Fruit fly (Drosophila melanogaster): Measurements from ENCODE around the gene CG18417.

CG18417 gene

dm6 chr3L:7433325-7433827, 33.5 kb downstream of the CG18417 start (continued):
- TF ChIP-seq CG3281 (GFP tag; optimal IDR thresholded peaks at IDR 0.05) = peak; percentile 34
- TF ChIP-seq CG6765 (GFP tag; optimal IDR thresholded peaks at IDR 0.05) = no peak
- peak; percentile 74 for TF ChIP-seq CG8281 (tag; optimal IDR thresholded peaks at IDR 0.05)
- peak; percentile 82 for TF ChIP-seq CG4360 (GFP tag; IDR thresholded peaks at IDR 0.05)
- no peak for TF ChIP-seq yki (optimal IDR thresholded peaks at IDR 0.05)
- TF ChIP-seq dpn (GFP tag; optimal IDR thresholded peaks at IDR 0.05) = no peak
- no peak for TF ChIP-seq unc-4 (GFP tag; IDR thresholded peaks at IDR 0.05; ENCODE audit: partially characterized antibody)
- peak; percentile 27 for TF ChIP-seq CG15269 (tag; optimal IDR thresholded peaks at IDR 0.05)
- no peak for TF ChIP-seq her (GFP tag; optimal IDR thresholded peaks at IDR 0.05)
- no peak for TF ChIP-seq Hr78 (GFP tag; optimal IDR thresholded peaks at IDR 0.05)
- TF ChIP-seq PHDP (tag; optimal IDR thresholded peaks at IDR 0.05) = peak; percentile 31
- no peak for TF ChIP-seq emc (GFP tag; optimal IDR thresholded peaks at IDR 0.05)
- TF ChIP-seq Blimp-1 (GFP tag; optimal IDR thresholded peaks at IDR 0.05) = peak; percentile 27
- peak; percentile 30 for TF ChIP-seq CG1603 (tag; optimal IDR thresholded peaks at IDR 0.05)
- TF ChIP-seq fru (optimal IDR thresholded peaks at IDR 0.05) = no peak
- no peak for TF ChIP-seq Nf-YA (GFP tag; IDR thresholded peaks at IDR 0.05)
- no peak for TF ChIP-seq BEAF-32 (GFP tag; optimal IDR thresholded peaks at IDR 0.05)
- no peak for TF ChIP-seq CG15696 (tag; optimal IDR thresholded peaks at IDR 0.05)
- no peak for TF ChIP-seq CG5953 (GFP tag; IDR thresholded peaks at IDR 0.05)
- TF ChIP-seq Nf-YB (GFP tag; optimal IDR thresholded peaks at IDR 0.05) = no peak
- TF ChIP-seq Side (GFP tag; optimal IDR thresholded peaks at IDR 0.05) = no peak
- TF ChIP-seq CG10274 (GFP tag; optimal IDR thresholded peaks at IDR 0.05) = no peak
- no peak for TF ChIP-seq vfl (GFP tag; optimal IDR thresholded peaks at IDR 0.05)
- no peak for TF ChIP-seq CTCF (GFP tag; optimal IDR thresholded peaks at IDR 0.05)
- TF ChIP-seq CG31441 (GFP tag; IDR thresholded peaks at IDR 0.05) = peak; percentile 35; the same call in 1 of the 2 replicates
- TF ChIP-seq Fer1 (GFP tag; optimal IDR thresholded peaks at IDR 0.05) = no peak
- TF ChIP-seq eve (GFP tag; optimal IDR thresholded peaks at IDR 0.05) = no peak
- TF ChIP-seq grn (GFP tag; optimal IDR thresholded peaks at IDR 0.05) = no peak
- no peak for TF ChIP-seq zen2 (GFP tag; IDR thresholded peaks at IDR 0.05; ENCODE audit: partially characterized antibody)
- no peak for TF ChIP-seq jumu (GFP tag; optimal IDR thresholded peaks at IDR 0.05)
- no peak for TF ChIP-seq CG5180 (GFP tag; optimal IDR thresholded peaks at IDR 0.05)
- TF ChIP-seq tio (GFP tag; optimal IDR thresholded peaks at IDR 0.05) = no peak
- TF ChIP-seq p53 (GFP tag; optimal IDR thresholded peaks at IDR 0.05) = no peak
- TF ChIP-seq CrebB (tag; optimal IDR thresholded peaks at IDR 0.05) = no peak
- TF ChIP-seq CG9215 (GFP tag; IDR thresholded peaks at IDR 0.05) = no peak
- no peak for TF ChIP-seq tup (GFP tag; optimal IDR thresholded peaks at IDR 0.05)
- TF ChIP-seq CG11085 (GFP tag; IDR thresholded peaks at IDR 0.05) = no peak
- peak; percentile 28 for TF ChIP-seq CG13894 (tag; optimal IDR thresholded peaks at IDR 0.05)
- TF ChIP-seq Bgb (GFP tag; IDR thresholded peaks at IDR 0.05; ENCODE audit: partially characterized antibody) = no peak
- TF ChIP-seq sc (optimal IDR thresholded peaks at IDR 0.05) = no peak
- no peak for TF ChIP-seq sc (GFP tag; optimal IDR thresholded peaks at IDR 0.05)
- TF ChIP-seq CG8944 (GFP tag; optimal IDR thresholded peaks at IDR 0.05) = no peak
- TF ChIP-seq slp2 (GFP tag; optimal IDR thresholded peaks at IDR 0.05) = no peak
- TF ChIP-seq NK7.1 (GFP tag; optimal IDR thresholded peaks at IDR 0.05) = no peak
- no peak for TF ChIP-seq Mad (GFP tag; optimal IDR thresholded peaks at IDR 0.05)
- TF ChIP-seq bigmax (GFP tag; optimal IDR thresholded peaks at IDR 0.05) = no peak
- no peak for TF ChIP-seq Pdp1 (GFP tag; optimal IDR thresholded peaks at IDR 0.05)
- no peak for TF ChIP-seq pita (GFP tag; optimal IDR thresholded peaks at IDR 0.05)
- no peak for TF ChIP-seq fu2 (GFP tag; optimal IDR thresholded peaks at IDR 0.05)
- no peak for TF ChIP-seq h (optimal IDR thresholded peaks at IDR 0.05)
- no peak for TF ChIP-seq stwl (tag; optimal IDR thresholded peaks at IDR 0.05)
- peak; percentile 61; the same call in 1 of the 2 replicates for TF ChIP-seq CG32532 (GFP tag; IDR thresholded peaks at IDR 0.05)

Measured in whole organism, embryonic.